Fruit fly (Drosophila melanogaster) whole organism: Measurements from ENCODE around the gene CG13282.

Experiments
- pan ChIP-seq: fragments of >200 bp; optimal IDR thresholded peaks from 2 replicates; lab custom pipeline; 2017
- psq ChIP-seq: fragments of >200 bp; optimal IDR thresholded peaks from 2 replicates; lab custom pipeline; 2017

- TF ChIP-seq pan: no peak
- no peak for TF ChIP-seq psq (lab: Kevin White, UChicago)
Measured at dm6 chr2L:16850442-16850841, 16.1 kb upstream of the CG13282 start.
